Fruit fly (Drosophila melanogaster) Kc167 (cell line): ENCODE data around the gene CG7017.

Experiments
- Myc ChIP-seq: fragments of >200 bp; optimal IDR thresholded peaks from 2 replicates; lab custom pipeline; 2017; ENCODE audit warnings: missing external identifiers
- psq ChIP-seq: fragments of >200 bp; optimal IDR thresholded peaks from 2 replicates; lab custom pipeline; 2017; ENCODE audit warnings: missing external identifiers
- ttk ChIP-seq: sonication (Bioruptor generic); optimal IDR thresholded peaks from 2 replicates; lab custom pipeline; 2017; ENCODE audit warnings: missing external identifiers

- TF ChIP-seq ttk = no peak
- TF ChIP-seq psq = no peak
- no peak for TF ChIP-seq Myc (lab: Kevin White, UChicago)
Measured at dm6 chr3L:20231369-20231768, 19.4 kb upstream of the CG7017 start, which contains the start of gene CG13813.
